Worm (Caenorhabditis elegans) whole organism, L3 larva: ENCODE measurements around the gene srbc-39.

Source experiments
- R02D3.7 ChIP-seq: fragments of 150-350 bp; optimal IDR thresholded peaks from 2 replicates; lab custom pipeline; 2014; ENCODE audit warnings: missing biosample characterization, missing genetic modification characterization
- egl-27 ChIP-seq: sonication (generic microtip); optimal IDR thresholded peaks from 4 replicates; lab custom pipeline; 2017; ENCODE audit warnings: missing biosample characterization, missing genetic modification reagents, missing genetic modification characterization
- mdl-1 ChIP-seq: fragments of 150-350 bp; optimal IDR thresholded peaks from 2 replicates; lab custom pipeline; 2014; ENCODE audit warnings: missing biosample characterization, missing genetic modification characterization
- nhr-12 ChIP-seq: fragments of 150-350 bp; optimal IDR thresholded peaks from 2 replicates; lab custom pipeline; 2014; ENCODE audit warnings: missing biosample characterization, missing genetic modification characterization

- TF ChIP-seq mdl-1 (tag; lab: Kevin White, UChicago) (no peak), R02D3.7 (tag; lab: Kevin White, UChicago) (no peak), egl-27 (tag; lab: Kevin White, UChicago) (no peak), nhr-12 (tag; lab: Kevin White, UChicago) (no peak)
Measured at ce11 chrV:736171-736570, 27.3 kb downstream of the srbc-39 start, which contains the start of gene srj-25.
